Worm (Caenorhabditis elegans) whole organism, early embryonic: Measurements from ENCODE around the gene bath-29.

Experiments
- B0310.2 ChIP-seq: sonication (generic microtip); optimal IDR thresholded peaks from 2 replicates; lab custom pipeline; 2016; ENCODE audit warnings: mild to moderate bottlenecking, missing genetic modification characterization, missing compliant biosample characterization
- F13C5.2 ChIP-seq: sonication (generic microtip); optimal IDR thresholded peaks from 2 replicates; lab custom pipeline; 2017; ENCODE audit warnings: mild to moderate bottlenecking, missing genetic modification characterization, inconsistent platforms, missing compliant biosample characterization
- aly-1 ChIP-seq: sonication (generic microtip); optimal IDR thresholded peaks from 2 replicates; lab custom pipeline; 2016; ENCODE audit warnings: missing genetic modification characterization, missing compliant biosample characterization
- ama-1 ChIP-seq: fragments of 150-350 bp; optimal IDR thresholded peaks from 2 replicates; lab custom pipeline; 2014
- ceh-13 ChIP-seq: fragments of 200-800 bp; sonication (Bioruptor generic); optimal IDR thresholded peaks from 2 replicates; lab custom pipeline; 2018; ENCODE audit warnings: mild to moderate bottlenecking, missing genetic modification characterization, missing compliant biosample characterization
- ceh-36 ChIP-seq: sonication (generic microtip); optimal IDR thresholded peaks from 2 replicates; lab custom pipeline; 2016; ENCODE audit warnings: missing genetic modification characterization, inconsistent platforms, missing compliant biosample characterization
- ets-7 ChIP-seq: sonication (generic microtip); optimal IDR thresholded peaks from 2 replicates; lab custom pipeline; 2016; ENCODE audit warnings: missing genotype, missing genetic modification characterization, missing compliant biosample characterization
- flt-1 ChIP-seq: fragments of 200-800 bp; sonication (Bioruptor generic); IDR thresholded peaks from 2 replicates; pipeline ENCODE4 v1.3.6; 2022; ENCODE audit warnings: missing genetic modification characterization, missing compliant biosample characterization
- hmbx-1 ChIP-seq: sonication (generic microtip); optimal IDR thresholded peaks from 2 replicates; lab custom pipeline; 2016; ENCODE audit warnings: mild to moderate bottlenecking, missing genetic modification characterization, missing compliant biosample characterization
- hmg-4 ChIP-seq: fragments of 200-800 bp; sonication (Bioruptor generic); optimal IDR thresholded peaks from 2 replicates; lab custom pipeline; 2018; ENCODE audit warnings: mild to moderate bottlenecking, missing genetic modification characterization, missing compliant biosample characterization
- hnd-1 ChIP-seq: sonication (generic microtip); optimal IDR thresholded peaks from 2 replicates; lab custom pipeline; 2016; ENCODE audit warnings: missing genetic modification characterization, missing compliant biosample characterization
- pes-1 ChIP-seq: fragments of 200-800 bp; sonication (Bioruptor generic); IDR thresholded peaks from 2 replicates; pipeline ENCODE4 v1.3.6; 2022; ENCODE audit warnings: missing genetic modification reagents, missing genetic modification characterization, missing compliant biosample characterization
- scrt-1 ChIP-seq: fragments of 200-800 bp; sonication (Bioruptor generic); IDR thresholded peaks from 2 replicates; pipeline ENCODE4 v1.3.6; 2022; ENCODE audit warnings: missing genetic modification characterization, missing compliant biosample characterization
- sea-1 ChIP-seq: fragments of 200-800 bp; sonication (Bioruptor generic); conservative IDR thresholded peaks from 2 replicates; pipeline ENCODE4 v1.3.6; 2022; ENCODE audit warnings: missing genetic modification characterization, missing compliant biosample characterization
- tbx-11 ChIP-seq: fragments of 200-800 bp; sonication (Bioruptor generic); IDR thresholded peaks from 2 replicates; pipeline ENCODE4 v1.3.6; 2022; ENCODE audit warnings: missing genetic modification characterization, missing compliant biosample characterization
- tbx-37 ChIP-seq: fragments of 200-800 bp; sonication (Bioruptor generic); conservative IDR thresholded peaks from 2 replicates; pipeline ENCODE4 v1.3.6; 2022; ENCODE audit warnings: missing genetic modification reagents, missing genetic modification characterization, missing compliant biosample characterization
- tra-4 ChIP-seq: sonication (generic microtip); optimal IDR thresholded peaks from 2 replicates; lab custom pipeline; 2017; ENCODE audit warnings: missing genetic modification characterization, missing compliant biosample characterization

The bath-29 gene

ce11 chrII:3346328-3346780 lies 2.0 kb upstream of the bath-29 start, which contains the start of gene bath-30:
Gene bath-30, minus strand, starts transcription at chrII:3346378.
- TF ChIP-seq hnd-1 (tag; lab: Kevin White, UChicago) (no peak), hmbx-1 (tag; lab: Kevin White, UChicago) (no peak), hmg-4 (GFP tag; lab: Kevin White, UChicago) (no peak), B0310.2 (tag; lab: Kevin White, UChicago) (no peak)

- TF ChIP-seq tbx-37 (no peak), hmbx-1 (tag; lab: Kevin White, UChicago) (no peak), scrt-1 (GFP tag; lab: Robert Waterston, UW) (no peak), flt-1 (no peak), sea-1 (GFP tag; lab: Robert Waterston, UW) (no peak), hmg-4 (GFP tag; lab: Kevin White, UChicago) (no peak), tra-4 (tag; lab: Kevin White, UChicago) (no peak), ceh-36 (no peak), ets-7 (tag; lab: Kevin White, UChicago) (no peak), aly-1 (tag; lab: Kevin White, UChicago) (no peak), tbx-11 (GFP tag; lab: Robert Waterston, UW) (no peak)
Measured at ce11 chrII:3349820-3350291, 1.5 kb downstream of the bath-29 start, which contains the start of gene F14D2.8. Gene F14D2.8, minus strand, starts transcription at chrII:3349870.

- TF ChIP-seq pes-1 (GFP tag; lab: Robert Waterston, UW) (no peak), hnd-1 (tag; lab: Kevin White, UChicago) (no peak), aly-1 (tag; lab: Kevin White, UChicago) (no peak), ets-7 (tag; lab: Kevin White, UChicago) (no peak), tbx-11 (GFP tag; lab: Robert Waterston, UW) (no peak), flt-1 (no peak), ama-1 (no peak), B0310.2 (tag; lab: Kevin White, UChicago) (no peak), ceh-36 (no peak), hmg-4 (GFP tag; lab: Kevin White, UChicago) (no peak), tbx-37 (no peak), F13C5.2 (tag; lab: Kevin White, UChicago) (no peak), tra-4 (tag; lab: Kevin White, UChicago) (no peak), scrt-1 (GFP tag; lab: Robert Waterston, UW) (no peak), sea-1 (GFP tag; lab: Robert Waterston, UW) (no peak), ceh-13 (no peak), hmbx-1 (tag; lab: Kevin White, UChicago) (no peak)
Measured at ce11 chrII:3358834-3359233, 10.5 kb downstream of the bath-29 start, which contains the start of the genes lido-14 and bath-27. Gene lido-14, plus strand, starts transcription at chrII:3359134. Gene bath-27, plus strand, starts transcription at chrII:3359139.

- TF ChIP-seq scrt-1 (GFP tag; lab: Robert Waterston, UW), result no peak
- TF ChIP-seq B0310.2 (tag; lab: Kevin White, UChicago), result no peak
- TF ChIP-seq ets-7 (tag; lab: Kevin White, UChicago), result no peak
- no peak for TF ChIP-seq hmg-4 (GFP tag; lab: Kevin White, UChicago)
- TF ChIP-seq tbx-37, result no peak
- TF ChIP-seq aly-1 (tag; lab: Kevin White, UChicago), result no peak
- no peak for TF ChIP-seq sea-1 (GFP tag; lab: Robert Waterston, UW)
- no peak for TF ChIP-seq flt-1
- TF ChIP-seq F13C5.2 (tag; lab: Kevin White, UChicago), result no peak
- no peak for TF ChIP-seq ceh-13
- no peak for TF ChIP-seq ama-1
- TF ChIP-seq tbx-11 (GFP tag; lab: Robert Waterston, UW), result no peak
Measured at ce11 chrII:3367100-3367499, 18.7 kb downstream of the bath-29 start, which contains the start of gene Y49F6C.6. Gene Y49F6C.6, minus strand, starts transcription at chrII:3367200.

ce11 chrII:3368097-3368496 lies 19.7 kb downstream of the bath-29 start, which contains the start of gene Y49F6C.7:
Gene Y49F6C.7, minus strand, starts transcription at chrII:3368197.
- TF ChIP-seq tbx-11 (GFP tag; lab: Robert Waterston, UW) (no peak), ama-1 (no peak), B0310.2 (tag; lab: Kevin White, UChicago) (no peak), ceh-36 (no peak), scrt-1 (GFP tag; lab: Robert Waterston, UW) (no peak), F13C5.2 (tag; lab: Kevin White, UChicago) (no peak), hmbx-1 (tag; lab: Kevin White, UChicago) (no peak), pes-1 (GFP tag; lab: Robert Waterston, UW) (no peak), sea-1 (GFP tag; lab: Robert Waterston, UW) (no peak), aly-1 (tag; lab: Kevin White, UChicago) (no peak)

- TF ChIP-seq tbx-37 (no peak), pes-1 (GFP tag; lab: Robert Waterston, UW) (no peak), ceh-36 (no peak), B0310.2 (tag; lab: Kevin White, UChicago) (no peak), scrt-1 (GFP tag; lab: Robert Waterston, UW) (no peak), sea-1 (GFP tag; lab: Robert Waterston, UW) (no peak), aly-1 (tag; lab: Kevin White, UChicago) (no peak)
Measured at ce11 chrII:3370061-3370460, 21.7 kb downstream of the bath-29 start, which contains the start of gene Y49F6C.8. Gene Y49F6C.8, minus strand, starts transcription at chrII:3370111.

- TF ChIP-seq F13C5.2 (tag; lab: Kevin White, UChicago) (no peak), scrt-1 (GFP tag; lab: Robert Waterston, UW) (no peak), pes-1 (GFP tag; lab: Robert Waterston, UW) (no peak), tra-4 (tag; lab: Kevin White, UChicago) (no peak), tbx-37 (no peak), B0310.2 (tag; lab: Kevin White, UChicago) (no peak), ets-7 (tag; lab: Kevin White, UChicago) (no peak), sea-1 (GFP tag; lab: Robert Waterston, UW) (no peak), hnd-1 (tag; lab: Kevin White, UChicago) (no peak), tbx-11 (GFP tag; lab: Robert Waterston, UW) (no peak), aly-1 (tag; lab: Kevin White, UChicago) (no peak), ceh-13 (no peak)
Measured at ce11 chrII:3371010-3371409, 22.6 kb downstream of the bath-29 start, which contains the start of gene bath-23. Gene bath-23, plus strand, starts transcription at chrII:3371310.
